Fruit fly (Drosophila melanogaster) whole organism, embryonic: ENCODE data around the gene Rcd2.

Experiments
- B-H1 ChIP-seq: fragments of 200-800 bp; sonication (Bioruptor generic); IDR thresholded peaks from 3 replicates; pipeline ENCODE4 v1.3.6; 2022; ENCODE audit warnings: missing biosample characterization, missing genetic modification characterization
- CG11247 ChIP-seq: fragments of 200-800 bp; sonication (Bioruptor generic); IDR thresholded peaks from 2 replicates; pipeline ENCODE4 v1.3.6; 2022; ENCODE audit warnings: missing biosample characterization, missing genetic modification characterization
- CG13624 ChIP-seq: fragments of 200-800 bp; sonication (Bioruptor generic); optimal IDR thresholded peaks from 2 replicates; lab custom pipeline; 2016; ENCODE audit warnings: missing biosample characterization, missing genetic modification characterization
- CG15479 ChIP-seq: fragments of 200-800 bp; sonication (Bioruptor generic); optimal IDR thresholded peaks from 3 replicates; lab custom pipeline; 2019; ENCODE audit warnings: missing biosample characterization, mild to moderate bottlenecking, missing genetic modification characterization, moderate library complexity
- CG1602 ChIP-seq: fragments of 200-800 bp; sonication (Bioruptor generic); optimal IDR thresholded peaks from 3 replicates; lab custom pipeline; 2016; ENCODE audit warnings: missing biosample characterization, missing genetic modification characterization
- CG1603 ChIP-seq: fragments of 200-800 bp; sonication (Bioruptor generic); optimal IDR thresholded peaks from 2 replicates; lab custom pipeline; 2019; ENCODE audit warnings: missing biosample characterization, mild to moderate bottlenecking, missing genetic modification characterization, moderate library complexity
- CG16779 ChIP-seq: fragments of 200-800 bp; sonication (Bioruptor generic); IDR thresholded peaks from 2 replicates; pipeline ENCODE4 v1.3.6; 2022; ENCODE audit warnings: missing biosample characterization, missing genetic modification characterization
- CG16813 ChIP-seq: fragments of 200-800 bp; sonication (Bioruptor generic); IDR thresholded peaks from 3 replicates; pipeline ENCODE4 v1.3.6; 2022; ENCODE audit warnings: missing biosample characterization, missing genetic modification characterization; ENCODE audit not compliant: partially characterized antibody
- CG17359 ChIP-seq: fragments of 200-800 bp; sonication (Bioruptor generic); optimal IDR thresholded peaks from 3 replicates; lab custom pipeline; 2018; ENCODE audit warnings: missing biosample characterization, mild to moderate bottlenecking, missing genetic modification characterization, moderate library complexity
- CG30431 ChIP-seq: fragments of 200-800 bp; sonication (Bioruptor generic); optimal IDR thresholded peaks from 2 replicates; lab custom pipeline; 2017; ENCODE audit warnings: missing biosample characterization, missing genetic modification characterization
- CG4404 ChIP-seq: fragments of 200-800 bp; sonication (Bioruptor generic); IDR thresholded peaks from 2 replicates; pipeline ENCODE4 v1.3.6; 2022; ENCODE audit warnings: missing biosample characterization, missing genetic modification characterization
- CG6254 ChIP-seq: fragments of 200-800 bp; sonication (Bioruptor generic); optimal IDR thresholded peaks from 3 replicates; lab custom pipeline; 2017; ENCODE audit warnings: mild to moderate bottlenecking, missing biosample characterization, missing genetic modification reagents, missing genetic modification characterization
- CG6791 ChIP-seq: fragments of 200-800 bp; sonication (Bioruptor generic); IDR thresholded peaks from 3 replicates; pipeline ENCODE4 v1.3.6; 2022; ENCODE audit warnings: missing biosample characterization, missing genetic modification characterization; ENCODE audit not compliant: partially characterized antibody
- CG7372 ChIP-seq: fragments of 200-800 bp; sonication (Bioruptor generic); IDR thresholded peaks from 2 replicates; pipeline ENCODE4 v1.3.6; 2022; ENCODE audit warnings: missing biosample characterization, missing genetic modification characterization
- CG8478 ChIP-seq: fragments of >200 bp; optimal IDR thresholded peaks from 2 replicates; lab custom pipeline; 2018
- CG9727 ChIP-seq: fragments of 200-800 bp; sonication (Bioruptor generic); optimal IDR thresholded peaks from 3 replicates; lab custom pipeline; 2017; ENCODE audit warnings: missing biosample characterization, mild to moderate bottlenecking, missing genetic modification characterization
- CG9932 ChIP-seq: fragments of 200-800 bp; sonication (Bioruptor generic); IDR thresholded peaks from 2 replicates; pipeline ENCODE4 v1.3.6; 2022; ENCODE audit warnings: missing biosample characterization, missing genetic modification characterization
- CTCF ChIP-seq: fragments of 200-800 bp; sonication (Bioruptor generic); optimal IDR thresholded peaks from 2 replicates; lab custom pipeline; 2017; ENCODE audit warnings: missing biosample characterization, mild to moderate bottlenecking, missing genetic modification characterization, moderate library complexity
- CrebB ChIP-seq: fragments of 200-800 bp; sonication (Bioruptor generic); optimal IDR thresholded peaks from 3 replicates; lab custom pipeline; 2018; ENCODE audit warnings: missing biosample characterization, mild to moderate bottlenecking, missing genetic modification characterization
- D ChIP-seq, 2 experiments: fragments of 200-800 bp in 1 of 2; fragments of >200 bp in 1 of 2; sonication (Bioruptor generic) in 1 of 2; optimal IDR thresholded peaks; 2 replicates in 1 of 2; 3 replicates in 1 of 2; lab custom pipeline; 2017; ENCODE audit warnings: mild to moderate bottlenecking in 1 of 2, missing biosample characterization in 1 of 2, missing genetic modification characterization in 1 of 2, missing genetic modification reagents in 1 of 2
- Dek ChIP-seq: fragments of 200-800 bp; sonication (Bioruptor generic); optimal IDR thresholded peaks from 3 replicates; lab custom pipeline; 2019; ENCODE audit warnings: missing biosample characterization, mild to moderate bottlenecking, missing genetic modification characterization, moderate library complexity
- ERR ChIP-seq: fragments of 200-800 bp; sonication (Bioruptor generic); optimal IDR thresholded peaks from 2 replicates; lab custom pipeline; 2016; ENCODE audit warnings: missing biosample characterization, missing genetic modification characterization
- Gsc ChIP-seq: fragments of 200-800 bp; sonication (Bioruptor generic); IDR thresholded peaks from 2 replicates; pipeline ENCODE4 v1.3.6; 2022; ENCODE audit warnings: missing biosample characterization, missing genetic modification characterization
- Gug ChIP-seq: fragments of 200-800 bp; sonication (Bioruptor generic); IDR thresholded peaks from 4 replicates; pipeline ENCODE4 v1.3.6; 2022; ENCODE audit warnings: missing biosample characterization, missing genetic modification characterization
- HLHmδ ChIP-seq: fragments of 200-800 bp; sonication (Bioruptor generic); optimal IDR thresholded peaks from 2 replicates; lab custom pipeline; 2018; ENCODE audit warnings: missing biosample characterization, mild to moderate bottlenecking, missing genetic modification characterization, moderate library complexity
- Hr51 ChIP-seq, 2 experiments: fragments of 200-800 bp; sonication (Bioruptor generic); optimal IDR thresholded peaks; 2 replicates in 1 of 2; 3 replicates in 1 of 2; lab custom pipeline; 2016 to 2018; ENCODE audit warnings: missing biosample characterization in 2 of 2, missing genetic modification characterization in 2 of 2, mild to moderate bottlenecking in 1 of 2, moderate library complexity in 1 of 2
- Hr78 ChIP-seq, 2 experiments: fragments of 200-800 bp in 1 of 2; fragments of >200 bp in 1 of 2; sonication (Bioruptor generic) in 1 of 2; optimal IDR thresholded peaks; 2 replicates each; lab custom pipeline; 2017 to 2019; ENCODE audit warnings: missing biosample characterization in 2 of 2, missing genetic modification characterization in 2 of 2, mild to moderate bottlenecking in 1 of 2, moderate library complexity in 1 of 2
- MBD-R2 ChIP-seq: fragments of 200-800 bp; sonication (Bioruptor generic); IDR thresholded peaks from 2 replicates; pipeline ENCODE4 v1.3.6; 2022; ENCODE audit warnings: missing biosample characterization, missing genetic modification characterization
- NC2α ChIP-seq: fragments of 200-800 bp; sonication (Bioruptor generic); optimal IDR thresholded peaks from 2 replicates; lab custom pipeline; 2016; ENCODE audit warnings: missing biosample characterization, missing genetic modification characterization
- Rfx ChIP-seq: fragments of 200-800 bp; sonication (Bioruptor generic); IDR thresholded peaks from 2 replicates; pipeline ENCODE4 v1.3.6; 2022; ENCODE audit warnings: missing biosample characterization, missing genetic modification characterization
- Sry-β ChIP-seq: fragments of 200-800 bp; sonication (Bioruptor generic); optimal IDR thresholded peaks from 2 replicates; lab custom pipeline; 2018; ENCODE audit warnings: missing biosample characterization, mild to moderate bottlenecking, missing genetic modification characterization, moderate library complexity
- Vsx1 ChIP-seq: fragments of 200-800 bp; sonication (Bioruptor generic); optimal IDR thresholded peaks from 2 replicates; lab custom pipeline; 2017; ENCODE audit warnings: missing biosample characterization, mild to moderate bottlenecking, missing genetic modification characterization, missing genetic modification reagents
- amos ChIP-seq: fragments of 200-800 bp; sonication (Bioruptor generic); IDR thresholded peaks from 2 replicates; pipeline ENCODE4 v1.3.6; 2022; ENCODE audit warnings: missing biosample characterization, missing genetic modification characterization; ENCODE audit not compliant: partially characterized antibody
- ara ChIP-seq: fragments of 200-800 bp; sonication (Bioruptor generic); IDR thresholded peaks from 2 replicates; pipeline ENCODE4 v1.3.6; 2022; ENCODE audit warnings: missing biosample characterization, missing genetic modification characterization
- br ChIP-seq: fragments of >200 bp; optimal IDR thresholded peaks from 2 replicates; lab custom pipeline; 2017
- chn ChIP-seq: fragments of 200-800 bp; sonication (Bioruptor generic); optimal IDR thresholded peaks from 2 replicates; lab custom pipeline; 2016; ENCODE audit warnings: missing biosample characterization, missing genetic modification characterization
- crc ChIP-seq: fragments of 200-800 bp; sonication (Bioruptor generic); optimal IDR thresholded peaks from 2 replicates; lab custom pipeline; 2016; ENCODE audit warnings: missing biosample characterization, missing genetic modification characterization
- croc ChIP-seq: fragments of 200-800 bp; sonication (Bioruptor generic); conservative IDR thresholded peaks from 3 replicates; pipeline ENCODE4 v1.3.6; 2022; ENCODE audit warnings: missing biosample characterization, missing genetic modification characterization
- dan ChIP-seq: fragments of 200-800 bp; sonication (Bioruptor generic); IDR thresholded peaks from 2 replicates; pipeline ENCODE4 v1.3.6; 2022; ENCODE audit warnings: missing biosample characterization, missing genetic modification characterization
- dimm ChIP-seq: fragments of 200-800 bp; sonication (Bioruptor generic); IDR thresholded peaks from 2 replicates; pipeline ENCODE4 v1.3.6; 2022; ENCODE audit warnings: missing biosample characterization, missing genetic modification characterization
- ewg ChIP-seq: fragments of 200-800 bp; sonication (Bioruptor generic); optimal IDR thresholded peaks from 3 replicates; lab custom pipeline; 2017; ENCODE audit warnings: mild to moderate bottlenecking, missing biosample characterization, missing genetic modification reagents, missing genetic modification characterization
- fu2 ChIP-seq: fragments of 200-800 bp; sonication (Bioruptor generic); optimal IDR thresholded peaks from 2 replicates; lab custom pipeline; 2016; ENCODE audit warnings: missing biosample characterization, missing genetic modification characterization
- hbn ChIP-seq: fragments of 200-800 bp; sonication (Bioruptor generic); IDR thresholded peaks from 2 replicates; pipeline ENCODE4 v1.3.6; 2022; ENCODE audit warnings: missing biosample characterization, missing genetic modification characterization; ENCODE audit not compliant: partially characterized antibody
- jing ChIP-seq: fragments of 200-800 bp; sonication (Bioruptor generic); optimal IDR thresholded peaks from 2 replicates; lab custom pipeline; 2018; ENCODE audit warnings: missing biosample characterization, mild to moderate bottlenecking, missing genetic modification characterization
- jumu ChIP-seq: fragments of 200-800 bp; sonication (Bioruptor generic); optimal IDR thresholded peaks from 3 replicates; lab custom pipeline; 2016; ENCODE audit warnings: missing biosample characterization, missing genetic modification characterization
- twi ChIP-seq: fragments of 200-800 bp; optimal IDR thresholded peaks from 2 replicates; lab custom pipeline; 2019; ENCODE audit warnings: missing biosample characterization, mild to moderate bottlenecking, missing genetic modification characterization, moderate library complexity
- tx ChIP-seq: fragments of 200-800 bp; sonication (Bioruptor generic); optimal IDR thresholded peaks from 2 replicates; lab custom pipeline; 2016; ENCODE audit warnings: missing biosample characterization, missing genetic modification characterization
- vfl ChIP-seq: fragments of 200-800 bp; sonication (Bioruptor generic); optimal IDR thresholded peaks from 2 replicates; lab custom pipeline; 2016; ENCODE audit warnings: missing biosample characterization, missing genetic modification characterization
- wdn ChIP-seq: fragments of 200-800 bp; sonication (Bioruptor generic); IDR thresholded peaks from 2 replicates; pipeline ENCODE4 v1.3.6; 2022; ENCODE audit warnings: missing biosample characterization, missing genetic modification characterization
- wek ChIP-seq: fragments of 200-800 bp; sonication (Bioruptor generic); optimal IDR thresholded peaks from 3 replicates; lab custom pipeline; 2018; ENCODE audit warnings: missing biosample characterization, mild to moderate bottlenecking, missing genetic modification characterization, moderate library complexity

The Rcd2 gene

dm6 chr3L:20540975-20541951 lies 1.0 kb upstream of the Rcd2 start (continued):
- no peak for TF ChIP-seq CG9932
- TF ChIP-seq br, result no peak
- no peak for TF ChIP-seq wdn
- TF ChIP-seq fu2 (GFP tag; lab: Kevin White, UChicago), result no peak
- no peak for TF ChIP-seq Rfx (GFP tag; lab: Robert Waterston, UW)
- TF ChIP-seq crc (GFP tag; lab: Kevin White, UChicago), result no peak
- no peak for TF ChIP-seq CG15479
- TF ChIP-seq Dek (tag; lab: Kevin White, UChicago), result no peak
- peak in 1 of 2 experiments; percentile 92 for TF ChIP-seq Hr78 (GFP tag; optimal IDR thresholded peaks at IDR 0.05; lab: Kevin White, UChicago)
- TF ChIP-seq CG6254 (GFP tag; lab: Kevin White, UChicago), result no peak
- no peak for TF ChIP-seq CG16779
- no peak for TF ChIP-seq B-H1 (GFP tag; lab: Robert Waterston, UW)
- TF ChIP-seq CG11247 (GFP tag; lab: Robert Waterston, UW), result no peak
- TF ChIP-seq jing, result no peak
- no peak for TF ChIP-seq dan (GFP tag; lab: Robert Waterston, UW)
- no peak for TF ChIP-seq wek (GFP tag; lab: Kevin White, UChicago)
- no peak for TF ChIP-seq HLHmδ (GFP tag; lab: Kevin White, UChicago)
- no peak for TF ChIP-seq twi (tag; lab: Kevin White, UChicago)
- TF ChIP-seq CG9727 (GFP tag; lab: Kevin White, UChicago), result no peak
- TF ChIP-seq amos (GFP tag; lab: Robert Waterston, UW), result no peak
- TF ChIP-seq CG6791 (GFP tag; lab: Robert Waterston, UW), result no peak
- TF ChIP-seq jumu (GFP tag; lab: Kevin White, UChicago), result no peak
- no peak for TF ChIP-seq Gsc (GFP tag; lab: Robert Waterston, UW)
- no peak for TF ChIP-seq CG16813 (GFP tag; lab: Robert Waterston, UW)
- peak; percentile 67 for TF ChIP-seq CTCF
- no peak for TF ChIP-seq Sry-β (GFP tag; lab: Kevin White, UChicago)
- TF ChIP-seq CG17359 (tag; lab: Kevin White, UChicago), result no peak
- TF ChIP-seq croc (GFP tag; lab: Robert Waterston, UW), result no peak
- TF ChIP-seq CG8478 (lab: Kevin White, UChicago), result no peak
- TF ChIP-seq ewg (GFP tag; lab: Kevin White, UChicago), result peak; percentile 81
- no peak for TF ChIP-seq chn
- TF ChIP-seq D (optimal IDR thresholded peaks at IDR 0.05; lab: Kevin White, UChicago), result no peak
- no peak for TF ChIP-seq D (GFP tag; optimal IDR thresholded peaks at IDR 0.05; lab: Kevin White, UChicago)
- no peak for TF ChIP-seq CrebB (tag; lab: Kevin White, UChicago)
- no peak for TF ChIP-seq ara (GFP tag; lab: Robert Waterston, UW)
- TF ChIP-seq NC2α, result no peak
- no peak for TF ChIP-seq CG4404 (GFP tag; lab: Robert Waterston, UW)
- TF ChIP-seq dimm, result no peak
- no peak for TF ChIP-seq Hr51 (GFP tag; optimal IDR thresholded peaks at IDR 0.05; lab: Kevin White, UChicago)
- no peak for TF ChIP-seq tx
- TF ChIP-seq ERR (GFP tag; lab: Kevin White, UChicago), result no peak
- TF ChIP-seq CG7372 (GFP tag; lab: Robert Waterston, UW), result no peak
- TF ChIP-seq CG30431 (GFP tag; lab: Kevin White, UChicago), result no peak
- TF ChIP-seq MBD-R2 (GFP tag; lab: Robert Waterston, UW), result 0 out of 2 replicates have a peak, but pooled peaks have one; percentile 2
- TF ChIP-seq hbn, result no peak
- no peak for TF ChIP-seq CG13624 (GFP tag; lab: Kevin White, UChicago)
- no peak for TF ChIP-seq Vsx1 (GFP tag; lab: Kevin White, UChicago)
- TF ChIP-seq Gug (GFP tag; lab: Robert Waterston, UW), result no peak
- TF ChIP-seq CG1602 (GFP tag; lab: Kevin White, UChicago), result no peak
- TF ChIP-seq CG1603 (tag; lab: Kevin White, UChicago), result peak; percentile 45
- no peak for TF ChIP-seq vfl (GFP tag; lab: Kevin White, UChicago)
